Fruit fly (Drosophila melanogaster) whole organism, embryonic: ENCODE results near the gene CG3634.

Experiments
- CG10462 ChIP-seq: fragments of 200-800 bp; sonication (Bioruptor generic); optimal IDR thresholded peaks from 2 replicates; lab custom pipeline; 2016; ENCODE audit warnings: missing biosample characterization, missing genetic modification characterization
- CG14965 ChIP-seq: fragments of 200-800 bp; sonication (Bioruptor generic); optimal IDR thresholded peaks from 2 replicates; lab custom pipeline; 2016; ENCODE audit warnings: missing biosample characterization, missing genetic modification characterization, borderline replicate concordance
- CG1603 ChIP-seq: fragments of 200-800 bp; sonication (Bioruptor generic); optimal IDR thresholded peaks from 2 replicates; lab custom pipeline; 2019; ENCODE audit warnings: missing biosample characterization, mild to moderate bottlenecking, missing genetic modification characterization, moderate library complexity
- CG6272 ChIP-seq: fragments of 200-800 bp; sonication (Bioruptor generic); IDR thresholded peaks from 2 replicates; pipeline ENCODE4 v1.3.6; 2022; ENCODE audit warnings: missing biosample characterization, missing genetic modification characterization
- CG8089 ChIP-seq: fragments of 200-800 bp; sonication (Bioruptor generic); optimal IDR thresholded peaks from 3 replicates; lab custom pipeline; 2016; ENCODE audit warnings: missing biosample characterization, missing genetic modification characterization
- CG9876 ChIP-seq: fragments of 200-800 bp; sonication (Bioruptor generic); optimal IDR thresholded peaks from 2 replicates; lab custom pipeline; 2016; ENCODE audit warnings: missing biosample characterization, missing genetic modification characterization
- CkIIα-i1 ChIP-seq: fragments of 200-800 bp; sonication (Bioruptor generic); IDR thresholded peaks from 2 replicates; pipeline ENCODE4 v1.3.6; 2022; ENCODE audit warnings: missing biosample characterization, missing genetic modification characterization
- Fer1 ChIP-seq: fragments of 200-800 bp; sonication (Bioruptor generic); optimal IDR thresholded peaks from 2 replicates; lab custom pipeline; 2017; ENCODE audit warnings: missing biosample characterization, mild to moderate bottlenecking, missing genetic modification characterization
- HLHmδ ChIP-seq: fragments of 200-800 bp; sonication (Bioruptor generic); optimal IDR thresholded peaks from 2 replicates; lab custom pipeline; 2018; ENCODE audit warnings: missing biosample characterization, mild to moderate bottlenecking, missing genetic modification characterization, moderate library complexity
- Hand ChIP-seq: fragments of 200-800 bp; sonication (Bioruptor generic); optimal IDR thresholded peaks from 2 replicates; lab custom pipeline; 2017; ENCODE audit warnings: mild to moderate bottlenecking, missing biosample characterization, missing genetic modification reagents, missing genetic modification characterization
- Hmx ChIP-seq: fragments of 200-800 bp; sonication (Bioruptor generic); optimal IDR thresholded peaks from 2 replicates; lab custom pipeline; 2016; ENCODE audit warnings: missing biosample characterization, missing genetic modification characterization
- crc ChIP-seq: fragments of 200-800 bp; sonication (Bioruptor generic); optimal IDR thresholded peaks from 2 replicates; lab custom pipeline; 2016; ENCODE audit warnings: missing biosample characterization, missing genetic modification characterization
- klu ChIP-seq: fragments of 200-800 bp; sonication (Bioruptor generic); IDR thresholded peaks from 2 replicates; pipeline ENCODE4 v1.3.6; 2022; ENCODE audit warnings: missing biosample characterization, missing genetic modification characterization
- mld ChIP-seq: fragments of 200-800 bp; sonication (Bioruptor generic); IDR thresholded peaks from 3 replicates; pipeline ENCODE4 v1.3.6; 2022; ENCODE audit warnings: missing biosample characterization, missing genetic modification characterization; ENCODE audit not compliant: partially characterized antibody

DNA sequence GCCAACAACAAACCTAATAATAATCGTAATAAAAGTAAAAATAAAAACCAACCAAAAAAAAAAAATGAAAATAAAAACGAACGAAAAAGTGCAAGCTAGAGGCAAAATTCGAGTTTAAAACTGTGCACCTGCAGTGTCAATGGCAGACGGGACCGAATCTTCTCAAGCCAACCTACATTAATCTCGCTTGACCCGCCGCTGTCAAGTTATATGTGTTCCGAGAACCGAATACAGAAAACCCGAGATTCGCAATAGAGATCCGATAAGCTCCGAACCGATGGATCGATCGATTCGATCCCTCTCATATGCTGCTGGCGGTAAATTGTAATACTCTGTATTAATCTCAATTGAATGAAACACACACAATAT is 36.4 kb downstream of the CG3634 start:
- TF ChIP-seq klu (GFP tag; lab: Robert Waterston, UW) = no peak
- TF ChIP-seq CG10462 (GFP tag; lab: Kevin White, UChicago) = no peak
- no peak for TF ChIP-seq mld (GFP tag; lab: Robert Waterston, UW)
- no peak for TF ChIP-seq CG8089 (GFP tag; lab: Kevin White, UChicago)
- no peak for TF ChIP-seq CG14965 (GFP tag; lab: Kevin White, UChicago)
- no peak for TF ChIP-seq CkIIα-i1 (GFP tag; lab: Robert Waterston, UW)
- no peak for TF ChIP-seq CG9876 (GFP tag; lab: Kevin White, UChicago)
- no peak for TF ChIP-seq crc (GFP tag; lab: Kevin White, UChicago)
- no peak for TF ChIP-seq CG6272 (GFP tag; lab: Robert Waterston, UW)
- no peak for TF ChIP-seq Hmx (GFP tag; lab: Kevin White, UChicago)
- TF ChIP-seq Fer1 = no peak
- no peak for TF ChIP-seq CG1603 (tag; lab: Kevin White, UChicago)
- no peak for TF ChIP-seq Hand (GFP tag; lab: Kevin White, UChicago)
- TF ChIP-seq HLHmδ (GFP tag; lab: Kevin White, UChicago) = no peak
